Worm (Caenorhabditis elegans) whole organism, L4 larva: Measurements from ENCODE around the gene F44B9.8.

Source experiments
- F49E8.2 ChIP-seq: sonication (generic microtip); optimal IDR thresholded peaks from 2 replicates; lab custom pipeline; 2016; ENCODE audit warnings: missing compliant biosample characterization, mild to moderate bottlenecking, missing genetic modification characterization, borderline replicate concordance
- ZK546.5 ChIP-seq, 2 experiments: sonication (generic microtip); optimal IDR thresholded peaks; 2 replicates each; lab custom pipeline; 2017; ENCODE audit warnings: missing biosample characterization in 2 of 2, missing genetic modification characterization in 2 of 2
- ceh-20 ChIP-seq: fragments of 200-800 bp; sonication (Bioruptor generic); IDR thresholded peaks from 2 replicates; pipeline ENCODE4 v1.3.6; 2022; ENCODE audit warnings: missing genetic modification reagents, missing genetic modification characterization, missing compliant biosample characterization
- ceh-28 ChIP-seq: fragments of 150-350 bp; optimal IDR thresholded peaks from 2 replicates; lab custom pipeline; 2014; ENCODE audit warnings: missing biosample characterization, missing genetic modification reagents, missing genetic modification characterization
- ces-1 ChIP-seq: fragments of 150-350 bp; sonication (generic microtip); optimal IDR thresholded peaks from 4 replicates; lab custom pipeline; 2014; ENCODE audit warnings: missing biosample characterization, missing genetic modification reagents, missing genetic modification characterization
- egl-27 ChIP-seq: sonication (generic microtip); optimal IDR thresholded peaks from 3 replicates; lab custom pipeline; 2017; ENCODE audit warnings: missing biosample characterization, missing genetic modification reagents, missing genetic modification characterization
- madf-9 ChIP-seq: fragments of 200-800 bp; sonication (Bioruptor generic); conservative IDR thresholded peaks from 2 replicates; pipeline ENCODE4 v1.3.6; 2022; ENCODE audit warnings: missing genetic modification reagents, missing genetic modification characterization, missing compliant biosample characterization
- mep-1 ChIP-seq: fragments of 150-350 bp; sonication (generic microtip); optimal IDR thresholded peaks from 3 replicates; lab custom pipeline; 2014; ENCODE audit warnings: missing biosample characterization, missing genetic modification characterization

- TF ChIP-seq ces-1 (GFP tag; lab: Kevin White, UChicago) = no peak
- TF ChIP-seq egl-27 (tag; lab: Kevin White, UChicago) = no peak
- TF ChIP-seq ZK546.5 (tag; optimal IDR thresholded peaks at IDR 0.05; lab: Kevin White, UChicago) = no peak
- no peak for TF ChIP-seq ceh-20 (GFP tag; lab: Robert Waterston, UW)
- no peak for TF ChIP-seq ceh-28 (tag; lab: Kevin White, UChicago)
- no peak for TF ChIP-seq madf-9 (GFP tag; lab: Robert Waterston, UW)
- no peak for TF ChIP-seq mep-1 (tag; lab: Kevin White, UChicago)
- no peak for TF ChIP-seq F49E8.2 (tag; lab: Kevin White, UChicago)
Observed at ce11 chrIII:8037941-8038340, 8.5 kb upstream of the F44B9.8 start, which contains the start of gene dpf-6.
